Fruit fly (Drosophila melanogaster): ENCODE results near the gene CG13060.

The CG13060 gene

DNA sequence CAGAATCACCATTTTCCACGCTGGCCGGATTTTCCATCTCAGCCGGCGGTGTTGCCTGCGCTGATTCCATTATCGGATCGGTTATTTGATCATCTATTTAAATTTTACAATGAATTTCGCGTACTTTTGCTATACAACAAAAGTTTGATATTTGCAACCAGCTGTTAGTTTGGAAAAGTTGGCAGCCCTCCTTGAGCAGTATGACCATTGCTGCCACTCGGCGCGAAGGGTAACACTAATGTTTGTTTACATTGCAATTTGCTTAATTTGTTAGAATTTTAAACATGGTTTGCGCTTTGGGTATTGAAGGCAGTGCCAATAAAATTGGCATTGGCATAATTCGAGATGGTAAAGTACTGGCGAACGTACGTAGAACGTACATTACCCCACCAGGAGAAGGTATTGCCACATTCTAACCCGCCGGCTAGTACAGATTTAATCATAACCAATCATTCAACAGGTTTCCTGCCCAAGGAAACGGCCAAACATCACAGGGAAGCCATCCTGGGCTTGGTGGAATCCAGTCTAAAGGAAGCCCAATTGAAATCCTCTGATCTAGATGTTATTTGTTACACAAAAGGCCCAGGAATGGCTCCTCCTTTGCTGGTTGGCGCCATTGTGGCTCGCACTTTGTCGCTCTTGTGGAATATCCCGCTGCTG, 32.2 kb downstream of the CG13060 start, which contains the start of the genes Golgin104 and Tcs3:
Gene Golgin104, minus strand, starts transcription at position 182 of the 660 bp plus-strand sequence.
Gene Tcs3, plus strand, starts transcription at position 222 of the 660 bp plus-strand sequence.
- TF ChIP-seq tai (GFP tag; optimal IDR thresholded peaks at IDR 0.05) (no peak), Rel (GFP tag; optimal IDR thresholded peaks at IDR 0.05) (no peak), Rel (tag; optimal IDR thresholded peaks at IDR 0.05) (peak; percentile 60), Dfd (GFP tag; optimal IDR thresholded peaks at IDR 0.05) (no peak), rgr (GFP tag; optimal IDR thresholded peaks at IDR 0.05) (no peak)

- TF ChIP-seq HLH106 (tag; optimal IDR thresholded peaks at IDR 0.05), result no peak
- no peak for TF ChIP-seq Mio (GFP tag; optimal IDR thresholded peaks at IDR 0.05)
- no peak for TF ChIP-seq dmrt93B (GFP tag; optimal IDR thresholded peaks at IDR 0.05)
- no peak for TF ChIP-seq jim (GFP tag; optimal IDR thresholded peaks at IDR 0.05)
- TF ChIP-seq CrebA (GFP tag; optimal IDR thresholded peaks at IDR 0.05; ENCODE audit: borderline replicate concordance), result no peak
- TF ChIP-seq Dfd (GFP tag; optimal IDR thresholded peaks at IDR 0.05), result no peak
- no peak for TF ChIP-seq psq (GFP tag; optimal IDR thresholded peaks at IDR 0.05)
Observed at dm6 chr3L:16354197-16354596, 34.5 kb downstream of the CG13060 start, which contains the start of gene Pdh. Gene Pdh (minus strand): TSS chr3L:16354297.

DNA sequence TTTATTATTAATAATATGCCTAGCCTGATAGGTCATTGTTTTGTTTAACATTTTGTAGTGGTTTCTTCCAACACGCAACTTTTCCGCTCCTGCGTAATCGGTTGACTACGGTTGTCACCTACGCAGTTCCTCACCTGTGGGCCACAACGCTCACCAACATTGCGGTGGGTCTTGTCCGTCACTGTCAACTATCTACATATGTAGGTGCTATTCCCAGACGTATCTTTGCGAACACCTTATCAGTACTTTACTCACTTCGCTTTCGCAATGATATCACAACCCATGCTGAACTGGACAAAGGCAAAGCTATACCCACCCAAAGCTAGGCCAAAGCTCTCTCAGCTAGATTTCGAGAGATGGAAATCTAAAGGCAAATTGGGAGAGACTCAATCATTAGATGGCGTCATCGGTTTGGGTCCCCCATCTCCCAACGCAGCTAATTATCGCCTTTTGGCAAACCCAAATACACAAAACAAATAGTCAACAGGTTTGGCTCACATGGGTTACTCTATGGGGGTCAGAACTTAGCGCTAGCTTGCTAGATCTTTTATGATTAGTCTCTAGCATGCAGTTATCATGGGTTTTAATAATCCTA, 36.6 kb downstream of the CG13060 start:
- TF ChIP-seq Mio (GFP tag; optimal IDR thresholded peaks at IDR 0.05), result no peak
- no peak for TF ChIP-seq dsf (GFP tag; optimal IDR thresholded peaks at IDR 0.05; ENCODE audit: borderline replicate concordance)
- peak; percentile 84 for TF ChIP-seq Vsx2 (GFP tag; optimal IDR thresholded peaks at IDR 0.05; ENCODE audit: partially characterized antibody)
- TF ChIP-seq Dif (GFP tag; optimal IDR thresholded peaks at IDR 0.05; ENCODE audit: partially characterized antibody), result peak; percentile 27
- no peak for TF ChIP-seq jim (GFP tag; optimal IDR thresholded peaks at IDR 0.05)

DNA sequence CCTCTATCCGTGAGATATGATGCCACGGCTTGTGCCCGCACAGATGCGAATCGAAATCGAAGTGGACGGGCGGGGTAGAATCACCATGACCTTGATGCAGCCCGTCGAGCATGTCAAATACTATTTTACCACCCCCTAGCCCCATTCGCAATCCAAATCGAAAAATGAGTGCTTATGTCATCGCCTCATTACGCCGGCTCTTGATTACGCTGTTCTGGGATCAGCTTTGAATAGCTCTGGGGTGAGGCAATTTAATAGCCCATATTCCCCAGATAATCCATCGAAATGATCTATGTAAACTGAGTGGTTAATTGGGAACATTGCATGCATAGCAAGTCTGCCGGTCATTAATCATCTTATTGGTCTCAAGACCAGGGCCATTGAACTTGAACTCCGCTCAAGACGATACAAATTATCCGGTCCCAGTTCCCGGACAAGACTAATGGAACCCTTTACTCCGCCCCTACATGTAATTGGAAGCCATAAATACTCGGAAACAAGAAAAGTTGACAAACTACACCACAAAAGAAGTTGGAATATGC, 37.6 kb downstream of the CG13060 start:
- TF ChIP-seq GATAd (GFP tag; optimal IDR thresholded peaks at IDR 0.05) (no peak), N (GFP tag; optimal IDR thresholded peaks at IDR 0.05) (no peak), CG32264 (GFP tag; optimal IDR thresholded peaks at IDR 0.05) (no peak), Rel (GFP tag; optimal IDR thresholded peaks at IDR 0.05) (no peak), Rel (tag; optimal IDR thresholded peaks at IDR 0.05) (no peak)

DNA sequence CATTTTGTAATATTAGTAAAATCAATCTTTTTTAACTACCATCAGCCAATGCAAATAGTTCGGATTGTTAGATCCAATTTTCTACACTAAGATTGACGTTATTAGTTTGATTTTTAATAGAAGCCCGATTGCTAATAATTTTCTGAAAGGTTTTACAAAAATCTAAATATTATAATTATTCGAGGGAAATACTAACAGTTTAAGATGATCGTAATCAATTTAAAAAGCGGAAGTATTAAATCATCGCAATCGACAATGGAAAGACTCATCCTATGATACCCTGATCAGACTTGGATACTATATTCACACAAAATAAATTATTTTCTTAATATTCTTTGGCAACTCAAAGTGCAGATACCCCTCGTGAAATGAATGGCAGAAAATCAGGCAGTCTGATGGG, 38.2 kb downstream of the CG13060 start:
- TF ChIP-seq jim (GFP tag; optimal IDR thresholded peaks at IDR 0.05), result no peak
- TF ChIP-seq CG32264 (GFP tag; optimal IDR thresholded peaks at IDR 0.05), result no peak
- TF ChIP-seq Hnf4 (GFP tag; optimal IDR thresholded peaks at IDR 0.05), result no peak
- TF ChIP-seq Sp1 (GFP tag; optimal IDR thresholded peaks at IDR 0.05), result no peak
- no peak for TF ChIP-seq usp (GFP tag; optimal IDR thresholded peaks at IDR 0.05)
- no peak for TF ChIP-seq N (GFP tag; optimal IDR thresholded peaks at IDR 0.05)
- TF ChIP-seq Hr83 (GFP tag; optimal IDR thresholded peaks at IDR 0.05; ENCODE audit: poor library complexity, severe bottlenecking), result no peak
- no peak for TF ChIP-seq CrebA (GFP tag; optimal IDR thresholded peaks at IDR 0.05; ENCODE audit: borderline replicate concordance)
- TF ChIP-seq sage (GFP tag; optimal IDR thresholded peaks at IDR 0.05), result no peak
- TF ChIP-seq br (GFP tag; optimal IDR thresholded peaks at IDR 0.05), result no peak
- TF ChIP-seq Dfd (GFP tag; optimal IDR thresholded peaks at IDR 0.05), result no peak
- TF ChIP-seq GATAd (GFP tag; optimal IDR thresholded peaks at IDR 0.05), result no peak

DNA sequence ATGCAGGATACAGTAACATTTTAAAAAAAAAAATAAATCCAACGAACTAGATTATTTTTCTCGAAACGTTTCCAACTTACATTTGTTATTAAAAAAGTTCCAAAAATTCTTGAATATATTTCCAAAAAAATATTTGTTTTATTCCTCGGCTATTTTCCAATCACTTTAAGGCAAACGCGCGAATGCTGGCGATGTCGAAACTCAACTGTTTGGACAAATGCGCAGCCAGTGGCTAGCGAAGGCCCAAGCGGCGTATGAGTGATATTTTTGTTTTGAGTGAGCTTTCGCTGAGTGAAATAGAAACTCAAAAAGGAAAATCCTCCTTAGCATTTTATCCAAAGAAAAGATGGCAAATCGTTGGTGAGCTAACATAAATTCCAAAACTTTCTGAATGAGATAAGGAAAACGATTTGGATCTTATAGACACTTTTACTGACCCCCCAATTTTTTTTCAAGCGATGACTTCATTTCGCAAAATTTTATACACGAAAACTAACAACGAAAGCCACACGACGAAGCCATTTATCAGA, 39.6 kb downstream of the CG13060 start, which contains the start of gene ringer:
Gene ringer, minus strand, starts transcription at position 210 of the 530 bp plus-strand sequence.
- no peak for TF ChIP-seq OdsH (GFP tag; optimal IDR thresholded peaks at IDR 0.05)
- TF ChIP-seq Jra (GFP tag; optimal IDR thresholded peaks at IDR 0.05), result no peak
- TF ChIP-seq N (GFP tag; optimal IDR thresholded peaks at IDR 0.05), result no peak
- TF ChIP-seq Abd-B (GFP tag; optimal IDR thresholded peaks at IDR 0.05), result no peak
- TF ChIP-seq dsf (GFP tag; optimal IDR thresholded peaks at IDR 0.05; ENCODE audit: borderline replicate concordance), result no peak
- TF ChIP-seq Hr83 (GFP tag; optimal IDR thresholded peaks at IDR 0.05; ENCODE audit: poor library complexity, severe bottlenecking), result no peak
- no peak for TF ChIP-seq Vsx2 (GFP tag; optimal IDR thresholded peaks at IDR 0.05; ENCODE audit: partially characterized antibody)
- no peak for TF ChIP-seq pan (optimal IDR thresholded peaks at IDR 0.05)

All from whole organism, wandering third instar larva.